Fruit fly (Drosophila melanogaster): Measurements from ENCODE around the gene CG2211.

Gene CG2211

dm6 chr3L:1349942-1350923 is 15.1 kb upstream of the CG2211 start (continued):
- no peak for TF ChIP-seq Deaf1 (tag; optimal IDR thresholded peaks at IDR 0.05)
- no peak for TF ChIP-seq gt (GFP tag; IDR thresholded peaks at IDR 0.05)
- peak; percentile 94 for TF ChIP-seq tna (GFP tag; IDR thresholded peaks at IDR 0.05; ENCODE audit: partially characterized antibody)
- TF ChIP-seq CG7928 (GFP tag; optimal IDR thresholded peaks at IDR 0.05): no peak
- TF ChIP-seq wdn (GFP tag; IDR thresholded peaks at IDR 0.05): no peak
- no peak for TF ChIP-seq CG11398 (GFP tag; optimal IDR thresholded peaks at IDR 0.05)
- no peak for TF ChIP-seq Adf1 (GFP tag; IDR thresholded peaks at IDR 0.05)
- peak; percentile 98 for TF ChIP-seq Bgb (GFP tag; IDR thresholded peaks at IDR 0.05; ENCODE audit: partially characterized antibody)
- TF ChIP-seq HmgZ (tag; optimal IDR thresholded peaks at IDR 0.05): peak; percentile 40
- TF ChIP-seq tup (GFP tag; optimal IDR thresholded peaks at IDR 0.05): no peak
- TF ChIP-seq odd (GFP tag; optimal IDR thresholded peaks at IDR 0.05): no peak
- TF ChIP-seq CG32532 (GFP tag; IDR thresholded peaks at IDR 0.05): peak; percentile 34
- no peak for TF ChIP-seq Jarid2 (GFP tag; optimal IDR thresholded peaks at IDR 0.05)
- peak; percentile 54; the same call in 1 of the 2 replicates for TF ChIP-seq CG31441 (GFP tag; IDR thresholded peaks at IDR 0.05)
- peak; percentile 53 for TF ChIP-seq CG30020 (tag; optimal IDR thresholded peaks at IDR 0.05)
- TF ChIP-seq CG6654 (GFP tag; optimal IDR thresholded peaks at IDR 0.05): no peak
- TF ChIP-seq ase (GFP tag; IDR thresholded peaks at IDR 0.05): no peak
- TF ChIP-seq CG9215 (GFP tag; IDR thresholded peaks at IDR 0.05): peak; percentile 7; the same call in 1 of the 2 replicates
- no peak for TF ChIP-seq Lpt (GFP tag; optimal IDR thresholded peaks at IDR 0.05)
- TF ChIP-seq sna (GFP tag; IDR thresholded peaks at IDR 0.05; ENCODE audit: partially characterized antibody): peak; percentile 97
- peak; percentile 77 for TF ChIP-seq stwl (tag; optimal IDR thresholded peaks at IDR 0.05)
- TF ChIP-seq Gsc (GFP tag; IDR thresholded peaks at IDR 0.05): no peak
- TF ChIP-seq run (tag; optimal IDR thresholded peaks at IDR 0.05): no peak
- TF ChIP-seq ewg (GFP tag; optimal IDR thresholded peaks at IDR 0.05): peak; percentile 55
- TF ChIP-seq CG18262 (tag; optimal IDR thresholded peaks at IDR 0.05): peak; percentile 50
- peak; percentile 95 for TF ChIP-seq CG42726 (GFP tag; IDR thresholded peaks at IDR 0.05; ENCODE audit: partially characterized antibody)
- TF ChIP-seq sisA (GFP tag; IDR thresholded peaks at IDR 0.05): no peak; the same call in 1 of the 2 replicates
- no peak for TF ChIP-seq luna (GFP tag; optimal IDR thresholded peaks at IDR 0.05)
- TF ChIP-seq HLH54F (GFP tag; optimal IDR thresholded peaks at IDR 0.05): peak; percentile 38
- peak in 1 of 2 experiments; percentile 43 for TF ChIP-seq Hr51 (GFP tag; optimal IDR thresholded peaks at IDR 0.05)
- no peak for TF ChIP-seq CG10321 (GFP tag; IDR thresholded peaks at IDR 0.05)
- peak; percentile 15 for TF ChIP-seq Chrac-16 (GFP tag; optimal IDR thresholded peaks at IDR 0.05)
- no peak for TF ChIP-seq CG6175 (GFP tag; IDR thresholded peaks at IDR 0.05)
- TF ChIP-seq wor (GFP tag; IDR thresholded peaks at IDR 0.05): no peak
- no peak; the same call in 1 of the 2 replicates for TF ChIP-seq Ada2b (GFP tag; IDR thresholded peaks at IDR 0.05)
- peak; percentile 81 for TF ChIP-seq CG3995 (GFP tag; optimal IDR thresholded peaks at IDR 0.05)
- TF ChIP-seq CG12155 (GFP tag; optimal IDR thresholded peaks at IDR 0.05): peak; percentile 22
- TF ChIP-seq Drgx (GFP tag; IDR thresholded peaks at IDR 0.05): no peak
- 0 out of 2 replicates have a peak, but pooled peaks have one; percentile 12 for TF ChIP-seq H2.0 (GFP tag; IDR thresholded peaks at IDR 0.05)
- no peak for TF ChIP-seq org-1 (GFP tag; optimal IDR thresholded peaks at IDR 0.05)
- no peak for TF ChIP-seq ab (GFP tag; optimal IDR thresholded peaks at IDR 0.05)
- peak; percentile 41 for TF ChIP-seq Nf-YC (tag; optimal IDR thresholded peaks at IDR 0.05)
- no peak for TF ChIP-seq prd (optimal IDR thresholded peaks at IDR 0.05)
- peak; percentile 37; the same call in 2 of the 3 replicates for TF ChIP-seq prd (GFP tag; IDR thresholded peaks at IDR 0.05)
- peak; percentile 1 for TF ChIP-seq CG10209 (GFP tag; optimal IDR thresholded peaks at IDR 0.05)
- TF ChIP-seq CG3847 (GFP tag; IDR thresholded peaks at IDR 0.05): peak; percentile 57
- no peak for TF ChIP-seq CG3163 (GFP tag; optimal IDR thresholded peaks at IDR 0.05)
- TF ChIP-seq knrl (GFP tag; IDR thresholded peaks at IDR 0.05; ENCODE audit: partially characterized antibody): peak; percentile 98
- TF ChIP-seq ham (GFP tag; IDR thresholded peaks at IDR 0.05): no peak

All from whole organism, embryonic.